Worm (Caenorhabditis elegans) whole organism, L1 larva: ENCODE results near the gene T28D6.3.

ENCODE experiments used
- efl-3 ChIP-seq: fragments of 200-800 bp; sonication (Bioruptor generic); optimal IDR thresholded peaks from 2 replicates; lab custom pipeline; 2018; ENCODE audit warnings: mild to moderate bottlenecking, missing genetic modification characterization, missing compliant biosample characterization
- lin-39 ChIP-seq: fragments of 150-350 bp; optimal IDR thresholded peaks from 2 replicates; lab custom pipeline; 2014; ENCODE audit warnings: missing biosample characterization, missing genetic modification reagents, missing genetic modification characterization
- nhr-11 ChIP-seq: fragments of 150-350 bp; optimal IDR thresholded peaks from 2 replicates; lab custom pipeline; 2014; ENCODE audit warnings: missing biosample characterization, missing genetic modification characterization
- nhr-12 ChIP-seq: sonication (generic microtip); optimal IDR thresholded peaks from 2 replicates; lab custom pipeline; 2017; ENCODE audit warnings: missing biosample characterization, missing genetic modification characterization
- nhr-237 ChIP-seq: fragments of 150-350 bp; optimal IDR thresholded peaks from 2 replicates; lab custom pipeline; 2014; ENCODE audit warnings: missing biosample characterization, missing genetic modification characterization
- nhr-76 ChIP-seq: sonication (generic microtip); optimal IDR thresholded peaks from 2 replicates; lab custom pipeline; 2017; ENCODE audit warnings: missing biosample characterization, missing genetic modification characterization
- nhr-90 ChIP-seq: sonication (generic microtip); optimal IDR thresholded peaks from 2 replicates; lab custom pipeline; 2016; ENCODE audit warnings: mild to moderate bottlenecking, missing genetic modification characterization, missing compliant biosample characterization; ENCODE audit not compliant: poor library complexity
- pqm-1 ChIP-seq: sonication (generic microtip); optimal IDR thresholded peaks from 3 replicates; lab custom pipeline; 2017; ENCODE audit warnings: missing biosample characterization, missing genetic modification characterization
- tlp-1 ChIP-seq: fragments of 150-350 bp; optimal IDR thresholded peaks from 2 replicates; lab custom pipeline; 2014; ENCODE audit warnings: missing biosample characterization, missing genetic modification characterization
- zag-1 ChIP-seq: fragments of 150-350 bp; optimal IDR thresholded peaks from 2 replicates; lab custom pipeline; 2014; ENCODE audit warnings: missing biosample characterization, missing genetic modification characterization
- ztf-4 ChIP-seq: fragments of 150-350 bp; optimal IDR thresholded peaks from 2 replicates; lab custom pipeline; 2014; ENCODE audit warnings: missing biosample characterization, missing genetic modification characterization

- TF ChIP-seq nhr-76 (tag; lab: Kevin White, UChicago): no peak
- no peak for TF ChIP-seq nhr-237
- TF ChIP-seq nhr-11 (tag; lab: Kevin White, UChicago): no peak
- no peak for TF ChIP-seq efl-3 (GFP tag; lab: Kevin White, UChicago)
- peak; percentile 1 for TF ChIP-seq lin-39 (tag; lab: Kevin White, UChicago)
- no peak for TF ChIP-seq ztf-4 (tag; lab: Kevin White, UChicago)
- no peak for TF ChIP-seq zag-1 (tag; lab: Kevin White, UChicago)
- TF ChIP-seq pqm-1 (tag; lab: Kevin White, UChicago): no peak
- TF ChIP-seq nhr-12 (tag; lab: Kevin White, UChicago): no peak
- TF ChIP-seq nhr-90 (tag; lab: Kevin White, UChicago): peak; percentile 57
- no peak for TF ChIP-seq tlp-1 (tag; lab: Kevin White, UChicago)
Observed at ce11 chrIII:11371236-11371635, 4.7 kb downstream of the T28D6.3 start.
